Worm (Caenorhabditis elegans) whole organism, dauer: ENCODE results near the gene F35C5.3.

ENCODE experiments used
- unc-62 ChIP-seq: sonication (generic microtip); optimal IDR thresholded peaks from 2 replicates; lab custom pipeline; 2017; ENCODE audit warnings: missing biosample characterization, missing genetic modification reagents, missing genetic modification characterization

F35C5.3 gene

ce11 chrII:12904174-12904573 lies 15.6 kb downstream of the F35C5.3 start, which contains the start of gene clec-66:
clec-66 (plus strand) TSS chrII:12904398.
- TF ChIP-seq unc-62 (GFP tag; lab: Kevin White, UChicago), result no peak

ce11 chrII:12907070-12907469 lies 18.5 kb downstream of the F35C5.3 start, which contains the start of gene nspb-11:
nspb-11 (plus strand) TSS chrII:12907370.
- TF ChIP-seq unc-62 (GFP tag; lab: Kevin White, UChicago), result no peak

- TF ChIP-seq unc-62 (GFP tag; lab: Kevin White, UChicago), result no peak
Observed at ce11 chrII:12908779-12909178, 20.2 kb downstream of the F35C5.3 start, which contains the start of gene ddn-2. ddn-2 (plus strand) TSS chrII:12909079.

- no peak for TF ChIP-seq unc-62 (GFP tag; lab: Kevin White, UChicago)
Observed at ce11 chrII:12914514-12915075, 26.0 kb downstream of the F35C5.3 start, which contains the start of gene F35C5.12. F35C5.12 (minus strand) TSS chrII:12914564.

ce11 chrII:12918960-12919553 lies 30.5 kb downstream of the F35C5.3 start, which contains the start of the genes F58G1.2 and wago-4:
F58G1.2 (minus strand) TSS chrII:12919010.
wago-4 (plus strand) TSS chrII:12919551.
- TF ChIP-seq unc-62 (GFP tag; lab: Kevin White, UChicago), result no peak

- no peak for TF ChIP-seq unc-62 (GFP tag; lab: Kevin White, UChicago)
Observed at ce11 chrII:12921478-12921877, 32.9 kb downstream of the F35C5.3 start.

ce11 chrII:12923225-12923624 lies 34.7 kb downstream of the F35C5.3 start:
- no peak for TF ChIP-seq unc-62 (GFP tag; lab: Kevin White, UChicago)

ce11 chrII:12925551-12925950 lies 37.0 kb downstream of the F35C5.3 start, which contains the start of gene F58G1.8:
F58G1.8 (minus strand) TSS chrII:12925651.
- no peak for TF ChIP-seq unc-62 (GFP tag; lab: Kevin White, UChicago)

ce11 chrII:12928241-12928640 lies 39.7 kb downstream of the F35C5.3 start, which contains the start of gene F58G1.3:
F58G1.3 (minus strand) TSS chrII:12928341.
- no peak for TF ChIP-seq unc-62 (GFP tag; lab: Kevin White, UChicago)

- no peak for TF ChIP-seq unc-62 (GFP tag; lab: Kevin White, UChicago)
Observed at ce11 chrII:12930138-12930537, 41.6 kb downstream of the F35C5.3 start.

ce11 chrII:12931456-12931923 lies 42.9 kb downstream of the F35C5.3 start, which contains the start of gene dct-18:
dct-18 (plus strand) TSS chrII:12931873.
- no peak for TF ChIP-seq unc-62 (GFP tag; lab: Kevin White, UChicago)

ce11 chrII:12935259-12935658 lies 46.7 kb downstream of the F35C5.3 start, which contains the start of gene lips-9:
lips-9 (minus strand) TSS chrII:12935359.
- TF ChIP-seq unc-62 (GFP tag; lab: Kevin White, UChicago), result no peak

ce11 chrII:12939161-12939560 lies 50.6 kb downstream of the F35C5.3 start:
- no peak for TF ChIP-seq unc-62 (GFP tag; lab: Kevin White, UChicago)

ce11 chrII:12939801-12940200 lies 51.2 kb downstream of the F35C5.3 start, which contains the start of gene arrd-10:
arrd-10 (plus strand) TSS chrII:12940101.
- no peak for TF ChIP-seq unc-62 (GFP tag; lab: Kevin White, UChicago)
